Worm (Caenorhabditis elegans) whole organism, midembryonic: Measurements from ENCODE around the gene F55B12.2.

Experiments used
- T22C8.4 ChIP-seq: fragments of 200-800 bp; sonication (Bioruptor generic); IDR thresholded peaks from 2 replicates; pipeline ENCODE4 v1.3.6; 2022; ENCODE audit warnings: missing genetic modification characterization, missing compliant biosample characterization
- cog-1 ChIP-seq: sonication (generic microtip); optimal IDR thresholded peaks from 2 replicates; lab custom pipeline; 2016; ENCODE audit warnings: missing genetic modification characterization, missing compliant biosample characterization
- klf-2 ChIP-seq: fragments of 200-800 bp; sonication (Bioruptor generic); conservative IDR thresholded peaks from 2 replicates; pipeline ENCODE4 v1.3.6; 2022; ENCODE audit warnings: missing genetic modification reagents, missing genetic modification characterization, missing compliant biosample characterization
- med-1 ChIP-seq: sonication (generic microtip); optimal IDR thresholded peaks from 2 replicates; lab custom pipeline; 2017; ENCODE audit warnings: missing genetic modification characterization, mild to moderate bottlenecking, missing compliant biosample characterization, antibody characterized with exemption, missing genetic modification reagents; ENCODE audit not compliant: insufficient read depth
- ref-1 ChIP-seq: fragments of 200-800 bp; sonication (Bioruptor generic); conservative IDR thresholded peaks from 2 replicates; pipeline ENCODE4 v1.3.6; 2022; ENCODE audit warnings: missing genetic modification reagents, missing genetic modification characterization, missing compliant biosample characterization
- tab-1 ChIP-seq: fragments of 200-800 bp; sonication (Bioruptor generic); IDR thresholded peaks from 2 replicates; pipeline ENCODE4 v1.3.6; 2022; ENCODE audit warnings: missing genetic modification characterization, missing compliant biosample characterization
- ztf-23 ChIP-seq: fragments of 200-800 bp; sonication (Bioruptor generic); IDR thresholded peaks from 2 replicates; pipeline ENCODE4 v1.3.6; 2022; ENCODE audit warnings: missing genetic modification reagents, missing genetic modification characterization, missing compliant biosample characterization

The F55B12.2 gene

ce11 chrV:13768388-13768787, 48.4 kb downstream of the F55B12.2 start, which contains the start of gene F20G2.3:
F20G2.3 (minus strand) TSS chrV:13768488.
- TF ChIP-seq tab-1 (GFP tag; lab: Robert Waterston, UW): no peak
- TF ChIP-seq ref-1: no peak
- no peak for TF ChIP-seq ztf-23 (GFP tag; lab: Robert Waterston, UW)
- TF ChIP-seq med-1: no peak
- no peak for TF ChIP-seq klf-2 (GFP tag; lab: Robert Waterston, UW)
- no peak for TF ChIP-seq cog-1 (tag; lab: Kevin White, UChicago)
- no peak for TF ChIP-seq T22C8.4 (GFP tag; lab: Robert Waterston, UW)
